Fruit fly (Drosophila melanogaster) whole organism, embryonic: ENCODE measurements around the gene CG33664.
A peak's percentile ranks its signal among the peaks of the same experiment; 100 is the strongest.

Source experiments
- Aef1 ChIP-seq: fragments of 200-800 bp; sonication (Bioruptor generic); IDR thresholded peaks from 3 replicates; pipeline ENCODE4 v1.3.6; 2022; ENCODE audit warnings: missing biosample characterization, missing genetic modification characterization
- Bdp1 ChIP-seq: fragments of 200-800 bp; sonication (Bioruptor generic); optimal IDR thresholded peaks from 3 replicates; lab custom pipeline; 2016; ENCODE audit warnings: missing biosample characterization, missing genetic modification characterization
- Blimp-1 ChIP-seq: fragments of 200-800 bp; sonication (Bioruptor generic); optimal IDR thresholded peaks from 3 replicates; lab custom pipeline; 2018; ENCODE audit warnings: missing biosample characterization, missing genetic modification characterization, mild to moderate bottlenecking, moderate library complexity, missing genetic modification reagents
- CG1024 ChIP-seq: fragments of 200-800 bp; sonication (Bioruptor generic); IDR thresholded peaks from 2 replicates; pipeline ENCODE4 v1.3.6; 2022; ENCODE audit warnings: missing biosample characterization, missing genetic modification characterization
- CG10267 ChIP-seq: fragments of 200-800 bp; sonication (Bioruptor generic); optimal IDR thresholded peaks from 2 replicates; lab custom pipeline; 2018; ENCODE audit warnings: missing biosample characterization, mild to moderate bottlenecking, missing genetic modification characterization, moderate library complexity
- CG15479 ChIP-seq: fragments of 200-800 bp; sonication (Bioruptor generic); optimal IDR thresholded peaks from 3 replicates; lab custom pipeline; 2019; ENCODE audit warnings: missing biosample characterization, mild to moderate bottlenecking, missing genetic modification characterization, moderate library complexity
- CG15601 ChIP-seq: fragments of 200-800 bp; sonication (Bioruptor generic); optimal IDR thresholded peaks from 3 replicates; lab custom pipeline; 2019; ENCODE audit warnings: missing biosample characterization, mild to moderate bottlenecking, missing genetic modification characterization, moderate library complexity
- CG16863 ChIP-seq: fragments of 200-800 bp; sonication (Bioruptor generic); optimal IDR thresholded peaks from 3 replicates; lab custom pipeline; 2016; ENCODE audit warnings: missing biosample characterization, missing genetic modification characterization
- CG17612 ChIP-seq: fragments of 200-800 bp; sonication (Bioruptor generic); IDR thresholded peaks from 2 replicates; pipeline ENCODE4 v1.3.6; 2022; ENCODE audit warnings: missing biosample characterization, missing genetic modification characterization
- CG17829 ChIP-seq: fragments of 200-800 bp; optimal IDR thresholded peaks from 2 replicates; lab custom pipeline; 2019; ENCODE audit warnings: missing biosample characterization, mild to moderate bottlenecking, missing genetic modification characterization, moderate library complexity
- CG3281 ChIP-seq: fragments of 200-800 bp; sonication (Bioruptor generic); optimal IDR thresholded peaks from 3 replicates; lab custom pipeline; 2017; ENCODE audit warnings: missing biosample characterization, mild to moderate bottlenecking, missing genetic modification characterization
- CG34376 ChIP-seq: fragments of 200-800 bp; sonication (Bioruptor generic); optimal IDR thresholded peaks from 2 replicates; lab custom pipeline; 2018; ENCODE audit warnings: missing biosample characterization, mild to moderate bottlenecking, missing genetic modification characterization
- CG4328 ChIP-seq: fragments of 200-800 bp; sonication (Bioruptor generic); optimal IDR thresholded peaks from 3 replicates; lab custom pipeline; 2017; ENCODE audit warnings: missing biosample characterization, missing genetic modification reagents, missing genetic modification characterization
- CG4404 ChIP-seq: fragments of 200-800 bp; sonication (Bioruptor generic); IDR thresholded peaks from 2 replicates; pipeline ENCODE4 v1.3.6; 2022; ENCODE audit warnings: missing biosample characterization, missing genetic modification characterization
- CG6175 ChIP-seq: fragments of 200-800 bp; sonication (Bioruptor generic); IDR thresholded peaks from 3 replicates; pipeline ENCODE4 v1.3.6; 2022; ENCODE audit warnings: missing biosample characterization, missing genetic modification characterization
- CG7963 ChIP-seq: fragments of 200-800 bp; sonication (Bioruptor generic); IDR thresholded peaks from 3 replicates; pipeline ENCODE4 v1.3.6; 2022; ENCODE audit warnings: missing biosample characterization, missing genetic modification characterization; ENCODE audit not compliant: partially characterized antibody
- CG8944 ChIP-seq: fragments of 200-800 bp; sonication (Bioruptor generic); optimal IDR thresholded peaks from 3 replicates; lab custom pipeline; 2016; ENCODE audit warnings: missing biosample characterization, missing genetic modification characterization
- CG9727 ChIP-seq: fragments of 200-800 bp; sonication (Bioruptor generic); optimal IDR thresholded peaks from 3 replicates; lab custom pipeline; 2017; ENCODE audit warnings: missing biosample characterization, mild to moderate bottlenecking, missing genetic modification characterization
- CHES-1-like ChIP-seq: fragments of 200-800 bp; sonication (Bioruptor generic); optimal IDR thresholded peaks from 2 replicates; lab custom pipeline; 2016; ENCODE audit warnings: missing biosample characterization, missing genetic modification characterization
- D19A ChIP-seq: fragments of 200-800 bp; optimal IDR thresholded peaks from 3 replicates; lab custom pipeline; 2019; ENCODE audit warnings: missing biosample characterization, mild to moderate bottlenecking, missing genetic modification characterization, moderate library complexity
- Dfd ChIP-seq, 2 experiments: fragments of >200 bp; optimal IDR thresholded peaks; 2 replicates each; lab custom pipeline; 2017; ENCODE audit warnings: missing biosample characterization in 2 of 2, missing genetic modification characterization in 2 of 2
- Dll ChIP-seq: fragments of 200-800 bp; sonication (Bioruptor generic); IDR thresholded peaks from 4 replicates; pipeline ENCODE4 v1.3.6; 2022; ENCODE audit warnings: missing biosample characterization, missing genetic modification characterization; ENCODE audit not compliant: partially characterized antibody
- H15 ChIP-seq: fragments of 200-800 bp; sonication (Bioruptor generic); IDR thresholded peaks from 3 replicates; pipeline ENCODE4 v1.3.6; 2022; ENCODE audit warnings: missing biosample characterization, missing genetic modification characterization
- Hr3 ChIP-seq: fragments of 200-800 bp; sonication (Bioruptor generic); optimal IDR thresholded peaks from 3 replicates; lab custom pipeline; 2016; ENCODE audit warnings: missing biosample characterization, missing genetic modification characterization
- Hr78 ChIP-seq, 2 experiments: fragments of 200-800 bp in 1 of 2; fragments of >200 bp in 1 of 2; sonication (Bioruptor generic) in 1 of 2; optimal IDR thresholded peaks; 2 replicates each; lab custom pipeline; 2017 to 2019; ENCODE audit warnings: missing biosample characterization in 2 of 2, missing genetic modification characterization in 2 of 2, mild to moderate bottlenecking in 1 of 2, moderate library complexity in 1 of 2
- Mes4 ChIP-seq: fragments of 200-800 bp; sonication (Bioruptor generic); optimal IDR thresholded peaks from 2 replicates; lab custom pipeline; 2016; ENCODE audit warnings: missing biosample characterization, missing genetic modification characterization
- Pdp1 ChIP-seq, 2 experiments: fragments of 200-800 bp; sonication (Bioruptor generic); optimal IDR thresholded peaks; 3 replicates each; lab custom pipeline; 2016; ENCODE audit warnings: missing biosample characterization in 2 of 2, missing genetic modification characterization in 2 of 2, mild to moderate bottlenecking in 1 of 2, moderate library complexity in 1 of 2
- Ravus ChIP-seq: fragments of 200-800 bp; sonication (Bioruptor generic); IDR thresholded peaks from 2 replicates; pipeline ENCODE4 v1.3.6; 2022; ENCODE audit warnings: missing biosample characterization, missing genetic modification characterization
- Scr ChIP-seq: fragments of 200-800 bp; sonication (Bioruptor generic); IDR thresholded peaks from 2 replicates; pipeline ENCODE4 v1.3.6; 2022; ENCODE audit warnings: missing biosample characterization, missing genetic modification characterization; ENCODE audit not compliant: partially characterized antibody
- Taf1 ChIP-seq: fragments of 200-800 bp; sonication (Bioruptor generic); IDR thresholded peaks from 2 replicates; pipeline ENCODE4 v1.3.6; 2022; ENCODE audit warnings: missing biosample characterization, missing genetic modification characterization
- bbx ChIP-seq: fragments of 200-800 bp; sonication (Bioruptor generic); IDR thresholded peaks from 2 replicates; pipeline ENCODE4 v1.3.6; 2022; ENCODE audit warnings: missing biosample characterization, missing genetic modification characterization; ENCODE audit not compliant: partially characterized antibody
- ci ChIP-seq: fragments of 200-800 bp; sonication (Bioruptor generic); IDR thresholded peaks from 3 replicates; pipeline ENCODE4 v1.3.6; 2022; ENCODE audit warnings: missing biosample characterization, missing genetic modification characterization
- corto ChIP-seq: fragments of 200-800 bp; sonication (Bioruptor generic); optimal IDR thresholded peaks from 2 replicates; lab custom pipeline; 2016; ENCODE audit warnings: missing biosample characterization, mild to moderate bottlenecking, missing genetic modification characterization, moderate library complexity
- dimm ChIP-seq: fragments of 200-800 bp; sonication (Bioruptor generic); IDR thresholded peaks from 2 replicates; pipeline ENCODE4 v1.3.6; 2022; ENCODE audit warnings: missing biosample characterization, missing genetic modification characterization
- disco-r ChIP-seq: fragments of 200-800 bp; sonication (Bioruptor generic); optimal IDR thresholded peaks from 2 replicates; lab custom pipeline; 2016; ENCODE audit warnings: missing biosample characterization, missing genetic modification characterization
- dmrt11E ChIP-seq: fragments of 200-800 bp; sonication (Bioruptor generic); optimal IDR thresholded peaks from 3 replicates; lab custom pipeline; 2018; ENCODE audit warnings: missing biosample characterization, mild to moderate bottlenecking, missing genetic modification characterization, moderate library complexity
- ems ChIP-seq: fragments of 200-800 bp; sonication (Bioruptor generic); optimal IDR thresholded peaks from 3 replicates; lab custom pipeline; 2016; ENCODE audit warnings: missing biosample characterization, missing genetic modification characterization
- exex ChIP-seq: fragments of 200-800 bp; sonication (Bioruptor generic); optimal IDR thresholded peaks from 4 replicates; lab custom pipeline; 2018; ENCODE audit warnings: missing biosample characterization, mild to moderate bottlenecking, missing genetic modification characterization, moderate library complexity
- ftz-f1 ChIP-seq: fragments of 200-800 bp; sonication (Bioruptor generic); optimal IDR thresholded peaks from 2 replicates; lab custom pipeline; 2016; ENCODE audit warnings: missing biosample characterization, missing genetic modification characterization
- ind ChIP-seq: fragments of 200-800 bp; sonication (Bioruptor generic); optimal IDR thresholded peaks from 3 replicates; lab custom pipeline; 2016; ENCODE audit warnings: missing biosample characterization, missing genetic modification characterization
- jigr1 ChIP-seq: fragments of 200-800 bp; sonication (Bioruptor generic); IDR thresholded peaks from 3 replicates; pipeline ENCODE4 v1.3.6; 2022; ENCODE audit warnings: missing biosample characterization, missing genetic modification characterization
- jing ChIP-seq: fragments of 200-800 bp; sonication (Bioruptor generic); optimal IDR thresholded peaks from 2 replicates; lab custom pipeline; 2018; ENCODE audit warnings: missing biosample characterization, mild to moderate bottlenecking, missing genetic modification characterization
- knrl ChIP-seq: fragments of 200-800 bp; sonication (Bioruptor generic); IDR thresholded peaks from 3 replicates; pipeline ENCODE4 v1.3.6; 2022; ENCODE audit warnings: missing biosample characterization, missing genetic modification characterization; ENCODE audit not compliant: partially characterized antibody
- pfk ChIP-seq: fragments of 200-800 bp; sonication (Bioruptor generic); optimal IDR thresholded peaks from 2 replicates; lab custom pipeline; 2018; ENCODE audit warnings: missing biosample characterization, mild to moderate bottlenecking, missing genetic modification characterization, moderate library complexity
- ranshi ChIP-seq: fragments of 200-800 bp; sonication (Bioruptor generic); IDR thresholded peaks from 2 replicates; pipeline ENCODE4 v1.3.6; 2022; ENCODE audit warnings: missing biosample characterization, missing genetic modification characterization
- ro ChIP-seq: fragments of 200-800 bp; sonication (Bioruptor generic); IDR thresholded peaks from 2 replicates; pipeline ENCODE4 v1.3.6; 2022; ENCODE audit warnings: missing biosample characterization, missing genetic modification characterization
- run ChIP-seq: fragments of 200-800 bp; sonication (Bioruptor generic); optimal IDR thresholded peaks from 3 replicates; lab custom pipeline; 2018; ENCODE audit warnings: missing biosample characterization, mild to moderate bottlenecking, missing genetic modification characterization
- slou ChIP-seq: fragments of 200-800 bp; sonication (Bioruptor generic); optimal IDR thresholded peaks from 3 replicates; lab custom pipeline; 2016; ENCODE audit warnings: missing biosample characterization, missing genetic modification characterization
- vfl ChIP-seq: fragments of 200-800 bp; sonication (Bioruptor generic); optimal IDR thresholded peaks from 2 replicates; lab custom pipeline; 2016; ENCODE audit warnings: missing biosample characterization, missing genetic modification characterization
- yki ChIP-seq: fragments of >200 bp; optimal IDR thresholded peaks from 3 replicates; lab custom pipeline; 2018
- zfh2 ChIP-seq: fragments of 200-800 bp; sonication (Bioruptor generic); optimal IDR thresholded peaks from 2 replicates; lab custom pipeline; 2016; ENCODE audit warnings: missing biosample characterization, missing genetic modification characterization

Gene CG33664

dm6 chrX:6353613-6353986 is 30.4 kb upstream of the CG33664 start (continued):
- TF ChIP-seq jigr1 (peak; percentile 43; the same call in 1 of the 3 replicates), slou (GFP tag; lab: Kevin White, UChicago) (peak; percentile 52), ftz-f1 (no peak), Ravus (GFP tag; lab: Robert Waterston, UW) (peak; percentile 28), Scr (GFP tag; lab: Robert Waterston, UW) (no peak), D19A (tag; lab: Kevin White, UChicago) (peak; percentile 84), ci (GFP tag; lab: Robert Waterston, UW) (peak; percentile 87), ro (GFP tag; lab: Robert Waterston, UW) (no peak), CG10267 (tag; lab: Kevin White, UChicago) (peak; percentile 83), CG4328 (GFP tag; lab: Kevin White, UChicago) (peak; percentile 90), CG15601 (tag; lab: Kevin White, UChicago) (peak; percentile 91), CHES-1-like (GFP tag; lab: Kevin White, UChicago) (no peak), H15 (GFP tag; lab: Robert Waterston, UW) (peak; percentile 68), jing (GFP tag; lab: Kevin White, UChicago) (peak; percentile 35), CG34376 (GFP tag; lab: Kevin White, UChicago) (peak; percentile 83), CG8944 (GFP tag; lab: Kevin White, UChicago) (no peak), Taf1 (peak; percentile 60), ems (peak; percentile 9), Blimp-1 (GFP tag; lab: Kevin White, UChicago) (peak; percentile 86), run (tag; lab: Kevin White, UChicago) (peak; percentile 72), CG6175 (GFP tag; lab: Robert Waterston, UW) (no peak; the same call in 2 of the 3 replicates), knrl (GFP tag; lab: Robert Waterston, UW) (no peak), yki (lab: Kevin White, UChicago) (no peak), CG7963 (no peak), Aef1 (GFP tag; lab: Robert Waterston, UW) (peak; percentile 69), CG9727 (GFP tag; lab: Kevin White, UChicago) (peak; percentile 92), Dll (GFP tag; lab: Robert Waterston, UW) (no peak), ind (GFP tag; lab: Kevin White, UChicago) (peak; percentile 75), bbx (GFP tag; lab: Robert Waterston, UW) (no peak), CG4404 (GFP tag; lab: Robert Waterston, UW) (peak; percentile 72), dmrt11E (tag; lab: Kevin White, UChicago) (peak; percentile 89), disco-r (GFP tag; lab: Kevin White, UChicago) (no peak), CG17612 (peak; percentile 60; the same call in 1 of the 2 replicates), dimm (GFP tag; lab: Robert Waterston, UW) (peak; percentile 32; the same call in 1 of the 2 replicates), corto (no peak), Dfd (GFP tag; optimal IDR thresholded peaks at IDR 0.05; lab: Kevin White, UChicago) (peak in 1 of 2 experiments; percentile 70), pfk (GFP tag; lab: Kevin White, UChicago) (no peak), CG1024 (GFP tag; lab: Robert Waterston, UW) (peak; percentile 61; the same call in 1 of the 2 replicates), Hr3 (peak; percentile 81), CG15479 (GFP tag; lab: Kevin White, UChicago) (no peak), CG17829 (peak; percentile 92), exex (peak; percentile 60), vfl (GFP tag; lab: Kevin White, UChicago) (no peak), ranshi (peak; percentile 61), Mes4 (GFP tag; lab: Kevin White, UChicago) (no peak), CG16863 (GFP tag; lab: Kevin White, UChicago) (no peak), Pdp1 (GFP tag; optimal IDR thresholded peaks at IDR 0.05; lab: Kevin White, UChicago) (peak in 1 of 2 experiments; percentile 54), zfh2 (GFP tag; lab: Kevin White, UChicago) (peak; percentile 26), CG3281 (peak; percentile 88), Bdp1 (GFP tag; lab: Kevin White, UChicago) (no peak), Hr78 (GFP tag; optimal IDR thresholded peaks at IDR 0.05; lab: Kevin White, UChicago) (peak in 1 of 2 experiments; percentile 81)
